Fruit fly (Drosophila melanogaster) whole organism, embryonic: Measurements from ENCODE around the gene CG46309.

Experiments used
- ATbp ChIP-seq: fragments of 200-800 bp; sonication (Bioruptor generic); optimal IDR thresholded peaks from 2 replicates; lab custom pipeline; 2017; ENCODE audit warnings: missing biosample characterization, mild to moderate bottlenecking, missing genetic modification characterization, missing genetic modification reagents
- Aef1 ChIP-seq: fragments of 200-800 bp; sonication (Bioruptor generic); IDR thresholded peaks from 3 replicates; pipeline ENCODE4 v1.3.6; 2022; ENCODE audit warnings: missing biosample characterization, missing genetic modification characterization
- Asciz ChIP-seq: fragments of 200-800 bp; sonication (Bioruptor generic); optimal IDR thresholded peaks from 2 replicates; lab custom pipeline; 2017; ENCODE audit warnings: missing biosample characterization, mild to moderate bottlenecking, missing genetic modification characterization, missing genetic modification reagents
- Bgb ChIP-seq: fragments of 200-800 bp; sonication (Bioruptor generic); IDR thresholded peaks from 2 replicates; pipeline ENCODE4 v1.3.6; 2022; ENCODE audit warnings: missing biosample characterization, missing genetic modification characterization; ENCODE audit not compliant: partially characterized antibody
- CG10654 ChIP-seq: fragments of 200-800 bp; sonication (Bioruptor generic); optimal IDR thresholded peaks from 2 replicates; lab custom pipeline; 2016; ENCODE audit warnings: missing biosample characterization, missing genetic modification characterization
- CG13775 ChIP-seq: fragments of 200-800 bp; sonication (Bioruptor generic); optimal IDR thresholded peaks from 3 replicates; lab custom pipeline; 2017; ENCODE audit warnings: missing biosample characterization, mild to moderate bottlenecking, missing genetic modification characterization
- CG13894 ChIP-seq: fragments of 200-800 bp; sonication (Bioruptor generic); optimal IDR thresholded peaks from 3 replicates; lab custom pipeline; 2018; ENCODE audit warnings: missing biosample characterization, mild to moderate bottlenecking, missing genetic modification characterization, moderate library complexity
- CG15514 ChIP-seq: fragments of 200-800 bp; sonication (Bioruptor generic); optimal IDR thresholded peaks from 3 replicates; lab custom pipeline; 2017; ENCODE audit warnings: missing biosample characterization, missing genetic modification characterization, mild to moderate bottlenecking, moderate library complexity, missing genetic modification reagents
- CG1603 ChIP-seq: fragments of 200-800 bp; sonication (Bioruptor generic); optimal IDR thresholded peaks from 2 replicates; lab custom pipeline; 2019; ENCODE audit warnings: missing biosample characterization, mild to moderate bottlenecking, missing genetic modification characterization, moderate library complexity
- CG16813 ChIP-seq: fragments of 200-800 bp; sonication (Bioruptor generic); IDR thresholded peaks from 3 replicates; pipeline ENCODE4 v1.3.6; 2022; ENCODE audit warnings: missing biosample characterization, missing genetic modification characterization; ENCODE audit not compliant: partially characterized antibody
- CG17385 ChIP-seq: fragments of 200-800 bp; sonication (Bioruptor generic); optimal IDR thresholded peaks from 3 replicates; lab custom pipeline; 2018; ENCODE audit warnings: missing biosample characterization, mild to moderate bottlenecking, missing genetic modification characterization
- CG2712 ChIP-seq: fragments of 200-800 bp; optimal IDR thresholded peaks from 3 replicates; lab custom pipeline; 2019; ENCODE audit warnings: missing biosample characterization, mild to moderate bottlenecking, missing genetic modification characterization, moderate library complexity
- CG30020 ChIP-seq: fragments of 200-800 bp; optimal IDR thresholded peaks from 2 replicates; lab custom pipeline; 2019; ENCODE audit warnings: missing biosample characterization, mild to moderate bottlenecking, missing genetic modification characterization, moderate library complexity
- CG30431 ChIP-seq: fragments of 200-800 bp; sonication (Bioruptor generic); optimal IDR thresholded peaks from 2 replicates; lab custom pipeline; 2017; ENCODE audit warnings: missing biosample characterization, missing genetic modification characterization
- CG3163 ChIP-seq: fragments of 200-800 bp; sonication (Bioruptor generic); optimal IDR thresholded peaks from 3 replicates; lab custom pipeline; 2016; ENCODE audit warnings: missing biosample characterization, missing genetic modification characterization
- CG3281 ChIP-seq: fragments of 200-800 bp; sonication (Bioruptor generic); optimal IDR thresholded peaks from 3 replicates; lab custom pipeline; 2017; ENCODE audit warnings: missing biosample characterization, mild to moderate bottlenecking, missing genetic modification characterization
- CG34422 ChIP-seq: fragments of 200-800 bp; sonication (Bioruptor generic); IDR thresholded peaks from 3 replicates; pipeline ENCODE4 v1.3.6; 2022; ENCODE audit warnings: missing biosample characterization, missing genetic modification characterization
- CG5953 ChIP-seq: fragments of 200-800 bp; sonication (Bioruptor generic); IDR thresholded peaks from 2 replicates; pipeline ENCODE4 v1.3.6; 2022; ENCODE audit warnings: missing biosample characterization, missing genetic modification characterization
- CG6254 ChIP-seq: fragments of 200-800 bp; sonication (Bioruptor generic); optimal IDR thresholded peaks from 3 replicates; lab custom pipeline; 2017; ENCODE audit warnings: mild to moderate bottlenecking, missing biosample characterization, missing genetic modification reagents, missing genetic modification characterization
- CG6791 ChIP-seq: fragments of 200-800 bp; sonication (Bioruptor generic); IDR thresholded peaks from 3 replicates; pipeline ENCODE4 v1.3.6; 2022; ENCODE audit warnings: missing biosample characterization, missing genetic modification characterization; ENCODE audit not compliant: partially characterized antibody
- CG9727 ChIP-seq: fragments of 200-800 bp; sonication (Bioruptor generic); optimal IDR thresholded peaks from 3 replicates; lab custom pipeline; 2017; ENCODE audit warnings: missing biosample characterization, mild to moderate bottlenecking, missing genetic modification characterization
- CG9932 ChIP-seq: fragments of 200-800 bp; sonication (Bioruptor generic); IDR thresholded peaks from 2 replicates; pipeline ENCODE4 v1.3.6; 2022; ENCODE audit warnings: missing biosample characterization, missing genetic modification characterization
- CTCF ChIP-seq: fragments of 200-800 bp; sonication (Bioruptor generic); optimal IDR thresholded peaks from 2 replicates; lab custom pipeline; 2017; ENCODE audit warnings: missing biosample characterization, mild to moderate bottlenecking, missing genetic modification characterization, moderate library complexity
- D19A ChIP-seq: fragments of 200-800 bp; optimal IDR thresholded peaks from 3 replicates; lab custom pipeline; 2019; ENCODE audit warnings: missing biosample characterization, mild to moderate bottlenecking, missing genetic modification characterization, moderate library complexity
- Dll ChIP-seq: fragments of 200-800 bp; sonication (Bioruptor generic); IDR thresholded peaks from 4 replicates; pipeline ENCODE4 v1.3.6; 2022; ENCODE audit warnings: missing biosample characterization, missing genetic modification characterization; ENCODE audit not compliant: partially characterized antibody
- HLH4C ChIP-seq: fragments of 200-800 bp; sonication (Bioruptor generic); IDR thresholded peaks from 3 replicates; pipeline ENCODE4 v1.3.6; 2022; ENCODE audit warnings: missing biosample characterization, missing genetic modification characterization; ENCODE audit not compliant: partially characterized antibody
- Lhr ChIP-seq: fragments of 200-800 bp; sonication (Bioruptor generic); optimal IDR thresholded peaks from 3 replicates; lab custom pipeline; 2017; ENCODE audit warnings: mild to moderate bottlenecking, missing biosample characterization, missing genetic modification reagents, missing genetic modification characterization
- Med ChIP-seq: fragments of 200-800 bp; sonication (Bioruptor generic); peaks from one replicate; lab custom pipeline; 2016; ENCODE audit warnings: missing biosample characterization, missing genetic modification characterization, mild to moderate bottlenecking, inconsistent platforms, moderate library complexity
- NC2α ChIP-seq: fragments of 200-800 bp; sonication (Bioruptor generic); optimal IDR thresholded peaks from 2 replicates; lab custom pipeline; 2016; ENCODE audit warnings: missing biosample characterization, missing genetic modification characterization
- abd-A ChIP-seq: fragments of 200-800 bp; sonication (Bioruptor generic); optimal IDR thresholded peaks from 3 replicates; lab custom pipeline; 2019; ENCODE audit warnings: missing biosample characterization, mild to moderate bottlenecking, missing genetic modification characterization, moderate library complexity
- ato ChIP-seq: fragments of 200-800 bp; sonication (Bioruptor generic); IDR thresholded peaks from 2 replicates; pipeline ENCODE4 v1.3.6; 2022; ENCODE audit warnings: missing biosample characterization, missing genetic modification characterization; ENCODE audit not compliant: partially characterized antibody
- ci ChIP-seq: fragments of 200-800 bp; sonication (Bioruptor generic); IDR thresholded peaks from 3 replicates; pipeline ENCODE4 v1.3.6; 2022; ENCODE audit warnings: missing biosample characterization, missing genetic modification characterization
- fd102C ChIP-seq: fragments of 200-800 bp; sonication (Bioruptor generic); optimal IDR thresholded peaks from 2 replicates; lab custom pipeline; 2018; ENCODE audit warnings: missing biosample characterization, mild to moderate bottlenecking, missing genetic modification characterization, moderate library complexity
- gcm ChIP-seq: fragments of 200-800 bp; sonication (Bioruptor generic); optimal IDR thresholded peaks from 2 replicates; lab custom pipeline; 2019; ENCODE audit warnings: missing biosample characterization, mild to moderate bottlenecking, missing genetic modification characterization, moderate library complexity
- insv ChIP-seq, 2 experiments: fragments of 200-800 bp; sonication (Bioruptor generic); optimal IDR thresholded peaks; 3 replicates each; lab custom pipeline; 2016 to 2018; ENCODE audit warnings: missing biosample characterization in 2 of 2, missing genetic modification characterization in 2 of 2
- kah ChIP-seq: fragments of 200-800 bp; sonication (Bioruptor generic); optimal IDR thresholded peaks from 2 replicates; lab custom pipeline; 2018; ENCODE audit warnings: missing biosample characterization, mild to moderate bottlenecking, missing genetic modification characterization
- lab ChIP-seq: fragments of 200-800 bp; sonication (Bioruptor generic); optimal IDR thresholded peaks from 3 replicates; lab custom pipeline; 2017; ENCODE audit warnings: missing biosample characterization, missing genetic modification characterization, mild to moderate bottlenecking, moderate library complexity, missing genetic modification reagents
- lbe ChIP-seq: fragments of 200-800 bp; sonication (Bioruptor generic); optimal IDR thresholded peaks from 2 replicates; lab custom pipeline; 2016; ENCODE audit warnings: missing biosample characterization, mild to moderate bottlenecking, missing genetic modification characterization
- mld ChIP-seq: fragments of 200-800 bp; sonication (Bioruptor generic); IDR thresholded peaks from 3 replicates; pipeline ENCODE4 v1.3.6; 2022; ENCODE audit warnings: missing biosample characterization, missing genetic modification characterization; ENCODE audit not compliant: partially characterized antibody
- nom ChIP-seq: fragments of 200-800 bp; sonication (Bioruptor generic); optimal IDR thresholded peaks from 2 replicates; lab custom pipeline; 2017; ENCODE audit warnings: missing biosample characterization, missing genetic modification characterization, mild to moderate bottlenecking, moderate library complexity, missing genetic modification reagents
- psq ChIP-seq: fragments of 200-800 bp; sonication (Bioruptor generic); optimal IDR thresholded peaks from 2 replicates; lab custom pipeline; 2017; ENCODE audit warnings: missing biosample characterization, missing genetic modification characterization
- ranshi ChIP-seq: fragments of 200-800 bp; sonication (Bioruptor generic); IDR thresholded peaks from 2 replicates; pipeline ENCODE4 v1.3.6; 2022; ENCODE audit warnings: missing biosample characterization, missing genetic modification characterization
- sc ChIP-seq, 3 experiments: fragments of >200 bp in 2 of 3; fragments of 200-800 bp in 1 of 3; sonication (Bioruptor generic) in 1 of 3; optimal IDR thresholded peaks; 2 replicates in 2 of 3; 3 replicates in 1 of 3; lab custom pipeline; 2017; ENCODE audit warnings: mild to moderate bottlenecking in 1 of 3, missing biosample characterization in 1 of 3, missing genetic modification characterization in 1 of 3, missing genetic modification reagents in 1 of 3
- stwl ChIP-seq: fragments of 200-800 bp; sonication (Bioruptor generic); optimal IDR thresholded peaks from 3 replicates; lab custom pipeline; 2018; ENCODE audit warnings: missing biosample characterization, mild to moderate bottlenecking, missing genetic modification characterization, moderate library complexity
- ttk ChIP-seq: fragments of 200-800 bp; sonication (Bioruptor generic); IDR thresholded peaks from 2 replicates; pipeline ENCODE4 v2.1.2; 2022; ENCODE audit warnings: missing biosample characterization, missing genetic modification characterization
- twi ChIP-seq: fragments of 200-800 bp; optimal IDR thresholded peaks from 2 replicates; lab custom pipeline; 2019; ENCODE audit warnings: missing biosample characterization, mild to moderate bottlenecking, missing genetic modification characterization, moderate library complexity
- tx ChIP-seq: fragments of 200-800 bp; sonication (Bioruptor generic); optimal IDR thresholded peaks from 2 replicates; lab custom pipeline; 2016; ENCODE audit warnings: missing biosample characterization, missing genetic modification characterization
- unc-4 ChIP-seq: fragments of 200-800 bp; sonication (Bioruptor generic); IDR thresholded peaks from 2 replicates; pipeline ENCODE4 v1.3.6; 2022; ENCODE audit warnings: missing biosample characterization, missing genetic modification characterization; ENCODE audit not compliant: partially characterized antibody
- usp ChIP-seq: fragments of >200 bp; optimal IDR thresholded peaks from 2 replicates; lab custom pipeline; 2017; ENCODE audit warnings: missing biosample characterization, missing genetic modification characterization
- wdn ChIP-seq: fragments of 200-800 bp; sonication (Bioruptor generic); IDR thresholded peaks from 2 replicates; pipeline ENCODE4 v1.3.6; 2022; ENCODE audit warnings: missing biosample characterization, missing genetic modification characterization

CG46309 gene

DNA sequence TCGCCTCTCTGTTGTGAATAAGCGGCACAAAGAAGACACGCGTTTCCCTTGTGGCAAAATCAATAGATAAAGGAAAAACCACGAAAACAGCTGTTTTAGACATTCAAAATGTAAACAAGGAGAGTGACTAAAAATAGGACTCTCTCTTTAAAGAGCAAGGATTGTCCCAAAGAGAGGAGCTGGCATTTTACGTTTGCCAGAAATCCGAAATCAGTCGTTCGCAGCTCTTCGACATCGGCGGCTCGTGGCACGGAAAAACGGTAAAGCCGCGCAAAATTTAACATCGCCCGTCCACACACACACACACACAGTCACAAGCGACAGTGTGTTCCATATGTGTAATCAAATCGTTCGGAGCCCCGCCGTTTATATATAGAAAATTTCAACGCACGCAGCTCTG lies 20.3 kb downstream of the CG46309 start, which contains the start of gene Ca-Ma2d (continued):
- 0 out of 2 replicates have a peak, but pooled peaks have one; percentile 33 for TF ChIP-seq unc-4 (GFP tag; lab: Robert Waterston, UW)
- peak; percentile 15 for TF ChIP-seq CG15514 (GFP tag; lab: Kevin White, UChicago)
- TF ChIP-seq CG5953 (GFP tag; lab: Robert Waterston, UW) = no peak
- TF ChIP-seq kah (GFP tag; lab: Kevin White, UChicago) = peak; percentile 81
- TF ChIP-seq tx = no peak
- peak; percentile 27 for TF ChIP-seq psq (GFP tag; lab: Kevin White, UChicago)
- TF ChIP-seq ATbp (GFP tag; lab: Kevin White, UChicago) = no peak
- TF ChIP-seq ci = 0 out of 3 replicates have a peak, but pooled peaks have one; percentile 12
- no peak for TF ChIP-seq stwl (tag; lab: Kevin White, UChicago)
- TF ChIP-seq CG9932 (GFP tag; lab: Robert Waterston, UW) = no peak
- TF ChIP-seq abd-A (tag; lab: Kevin White, UChicago) = peak; percentile 76
- peak; percentile 97 for TF ChIP-seq CG3163 (GFP tag; lab: Kevin White, UChicago)
- peak; percentile 25; the same call in 1 of the 3 replicates for TF ChIP-seq CG34422 (GFP tag; lab: Robert Waterston, UW)
- TF ChIP-seq D19A = peak; percentile 9
- TF ChIP-seq ato = peak; percentile 37; the same call in 1 of the 2 replicates
- TF ChIP-seq fd102C = peak; percentile 34
- TF ChIP-seq CG2712 (tag; lab: Kevin White, UChicago) = no peak
- no peak for TF ChIP-seq Asciz (GFP tag; lab: Kevin White, UChicago)
- no peak for TF ChIP-seq Aef1 (GFP tag; lab: Robert Waterston, UW)
- peak in 1 of 2 experiments; percentile 13 for TF ChIP-seq insv (GFP tag; optimal IDR thresholded peaks at IDR 0.05; lab: Kevin White, UChicago)
- no peak for TF ChIP-seq HLH4C (GFP tag; lab: Robert Waterston, UW)
- peak; percentile 43 for TF ChIP-seq twi (tag; lab: Kevin White, UChicago)
- TF ChIP-seq lab = peak; percentile 44
- TF ChIP-seq ranshi = no peak
- peak; percentile 85 for TF ChIP-seq Med (GFP tag; lab: Kevin White, UChicago)
- TF ChIP-seq nom (GFP tag; lab: Kevin White, UChicago) = no peak
- TF ChIP-seq gcm (GFP tag; lab: Kevin White, UChicago) = no peak
- peak; percentile 1 for TF ChIP-seq CG17385
- TF ChIP-seq sc (optimal IDR thresholded peaks at IDR 0.05; lab: Kevin White, UChicago) = no peak
- TF ChIP-seq sc (GFP tag; optimal IDR thresholded peaks at IDR 0.05; lab: Kevin White, UChicago) = no peak

DNA sequence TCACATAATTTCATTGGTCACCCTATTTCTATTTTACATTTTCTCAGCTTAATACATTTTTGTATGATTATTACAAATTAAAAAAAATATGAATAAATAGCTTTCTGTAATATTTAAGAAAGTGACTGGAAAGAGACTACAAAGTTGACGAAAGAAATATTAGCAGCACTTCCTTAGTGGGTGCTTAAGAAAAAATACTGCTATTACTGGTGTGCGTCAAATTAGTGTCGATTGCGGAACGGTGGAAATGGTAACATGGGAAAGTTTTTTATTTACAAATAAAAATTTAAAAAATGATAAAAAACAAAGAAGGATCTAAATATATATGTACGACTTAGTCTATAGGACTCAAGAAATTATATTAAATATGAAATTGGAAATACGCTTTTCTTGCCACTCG lies 27.6 kb downstream of the CG46309 start:
- TF ChIP-seq CG15514 (GFP tag; lab: Kevin White, UChicago) (no peak), CG1603 (tag; lab: Kevin White, UChicago) (peak; percentile 48), CG16813 (no peak), wdn (no peak), usp (no peak), Bgb (GFP tag; lab: Robert Waterston, UW) (no peak), CG13775 (GFP tag; lab: Kevin White, UChicago) (no peak), CG13894 (tag; lab: Kevin White, UChicago) (no peak), lbe (GFP tag; lab: Kevin White, UChicago) (no peak), CTCF (GFP tag; lab: Kevin White, UChicago) (peak; percentile 82), ttk (no peak), mld (GFP tag; lab: Robert Waterston, UW) (no peak), CG10654 (GFP tag; lab: Kevin White, UChicago) (no peak), CG9727 (no peak), CG30431 (GFP tag; lab: Kevin White, UChicago) (no peak), CG30020 (tag; lab: Kevin White, UChicago) (peak; percentile 66), NC2α (no peak), Dll (GFP tag; lab: Robert Waterston, UW) (no peak), CG3281 (GFP tag; lab: Kevin White, UChicago) (no peak), Lhr (GFP tag; lab: Kevin White, UChicago) (no peak), CG6791 (GFP tag; lab: Robert Waterston, UW) (no peak), CG6254 (GFP tag; lab: Kevin White, UChicago) (peak; percentile 69)
